Worm (Caenorhabditis elegans) whole organism, mixed stage, embryonic: ENCODE measurements around the gene yars-2.

Source experiments
- M03D4.4 ChIP-seq: sonication (generic microtip); optimal IDR thresholded peaks from 2 replicates; lab custom pipeline; 2017; ENCODE audit warnings: mild to moderate bottlenecking, missing genetic modification characterization, missing compliant biosample characterization
- bed-3 ChIP-seq: fragments of 200-800 bp; sonication (Bioruptor generic); optimal IDR thresholded peaks from 3 replicates; lab custom pipeline; 2018; ENCODE audit warnings: mild to moderate bottlenecking, missing genetic modification characterization, moderate library complexity, missing compliant biosample characterization
- blmp-1 ChIP-seq: fragments of 150-350 bp; optimal IDR thresholded peaks from 2 replicates; lab custom pipeline; 2014; ENCODE audit warnings: missing biosample characterization, missing genetic modification characterization
- ceh-39 ChIP-seq: fragments of 150-350 bp; optimal IDR thresholded peaks from 2 replicates; lab custom pipeline; 2014; ENCODE audit warnings: missing biosample characterization, missing genetic modification characterization
- ceh-83 ChIP-seq: fragments of 200-800 bp; sonication (Bioruptor generic); optimal IDR thresholded peaks from 2 replicates; lab custom pipeline; 2018; ENCODE audit warnings: mild to moderate bottlenecking, missing genetic modification characterization, missing compliant biosample characterization
- ces-1 ChIP-seq: fragments of 150-350 bp; optimal IDR thresholded peaks from 2 replicates; lab custom pipeline; 2014; ENCODE audit warnings: missing biosample characterization, missing genetic modification reagents, missing genetic modification characterization
- cnd-1 ChIP-seq: fragments of 200-800 bp; sonication (Bioruptor generic); optimal IDR thresholded peaks from 2 replicates; lab custom pipeline; 2018; ENCODE audit warnings: mild to moderate bottlenecking, missing genetic modification characterization, missing compliant biosample characterization
- drap-1 ChIP-seq: fragments of 200-800 bp; sonication (Bioruptor generic); optimal IDR thresholded peaks from 3 replicates; lab custom pipeline; 2018; ENCODE audit warnings: mild to moderate bottlenecking, missing genetic modification characterization, missing compliant biosample characterization
- flh-1 ChIP-seq: fragments of 200-800 bp; sonication (Bioruptor generic); optimal IDR thresholded peaks from 2 replicates; lab custom pipeline; 2018; ENCODE audit warnings: mild to moderate bottlenecking, missing genetic modification characterization, moderate library complexity, missing compliant biosample characterization
- ham-2 ChIP-seq: fragments of 200-800 bp; sonication (Bioruptor generic); optimal IDR thresholded peaks from 2 replicates; lab custom pipeline; 2018; ENCODE audit warnings: mild to moderate bottlenecking, missing genetic modification characterization, missing compliant biosample characterization
- hlh-1 ChIP-seq: fragments of 150-350 bp; optimal IDR thresholded peaks from 2 replicates; lab custom pipeline; 2014; ENCODE audit warnings: missing biosample characterization, missing genetic modification reagents, missing genetic modification characterization
- lin-13 ChIP-seq: fragments of 150-350 bp; optimal IDR thresholded peaks from 2 replicates; lab custom pipeline; 2014; ENCODE audit warnings: missing biosample characterization, missing genetic modification characterization
- lin-32 ChIP-seq: fragments of 200-800 bp; sonication (Bioruptor generic); optimal IDR thresholded peaks from 2 replicates; lab custom pipeline; 2018; ENCODE audit warnings: mild to moderate bottlenecking, missing genetic modification characterization, missing compliant biosample characterization
- lsy-2 ChIP-seq: fragments of 150-350 bp; optimal IDR thresholded peaks from 2 replicates; lab custom pipeline; 2014; ENCODE audit warnings: missing biosample characterization, missing genetic modification characterization
- mab-5 ChIP-seq: fragments of 150-350 bp; optimal IDR thresholded peaks from 2 replicates; lab custom pipeline; 2014; ENCODE audit warnings: missing biosample characterization, missing genetic modification characterization
- mep-1 ChIP-seq: fragments of 150-350 bp; optimal IDR thresholded peaks from 2 replicates; lab custom pipeline; 2017; ENCODE audit warnings: missing biosample characterization, missing genetic modification reagents, missing genetic modification characterization, inconsistent platforms
- mls-2 ChIP-seq: sonication (generic microtip); optimal IDR thresholded peaks from 2 replicates; lab custom pipeline; 2016; ENCODE audit warnings: mild to moderate bottlenecking, missing genetic modification characterization, moderate library complexity, missing compliant biosample characterization
- nhr-12 ChIP-seq: fragments of 150-350 bp; optimal IDR thresholded peaks from 2 replicates; lab custom pipeline; 2014; ENCODE audit warnings: missing biosample characterization, missing genetic modification characterization
- nhr-2 ChIP-seq: fragments of 150-350 bp; optimal IDR thresholded peaks from 2 replicates; lab custom pipeline; 2014; ENCODE audit warnings: missing biosample characterization, missing genetic modification characterization
- nhr-237 ChIP-seq: fragments of 150-350 bp; optimal IDR thresholded peaks from 2 replicates; lab custom pipeline; 2014; ENCODE audit warnings: missing biosample characterization, missing genetic modification characterization
- nhr-28 ChIP-seq: fragments of 150-350 bp; optimal IDR thresholded peaks from 2 replicates; lab custom pipeline; 2014; ENCODE audit warnings: missing biosample characterization, missing genetic modification characterization
- nhr-76 ChIP-seq: sonication (generic microtip); optimal IDR thresholded peaks from 2 replicates; lab custom pipeline; 2017; ENCODE audit warnings: missing biosample characterization, missing genetic modification characterization
- pha-4 ChIP-seq: fragments of 150-350 bp; optimal IDR thresholded peaks from 2 replicates; lab custom pipeline; 2018; ENCODE audit warnings: missing biosample characterization, missing genetic modification reagents, missing genetic modification characterization
- snpc-4 ChIP-seq: fragments of 150-350 bp; optimal IDR thresholded peaks from 2 replicates; lab custom pipeline; 2014; ENCODE audit warnings: missing biosample characterization, missing genetic modification characterization
- sptf-1 ChIP-seq: sonication (generic microtip); optimal IDR thresholded peaks from 2 replicates; lab custom pipeline; 2017; ENCODE audit warnings: mild to moderate bottlenecking, missing genetic modification characterization, moderate library complexity, missing compliant biosample characterization
- tbx-8 ChIP-seq: fragments of 200-800 bp; sonication (Bioruptor generic); optimal IDR thresholded peaks from 2 replicates; lab custom pipeline; 2018; ENCODE audit warnings: mild to moderate bottlenecking, missing genetic modification characterization, moderate library complexity, missing compliant biosample characterization
- unc-120 ChIP-seq: sonication (generic microtip); optimal IDR thresholded peaks from 2 replicates; lab custom pipeline; 2017; ENCODE audit warnings: missing genetic modification characterization, missing compliant biosample characterization; ENCODE audit not compliant: poor library complexity, severe bottlenecking
- unc-39 ChIP-seq: fragments of 150-350 bp; optimal IDR thresholded peaks from 2 replicates; lab custom pipeline; 2014; ENCODE audit warnings: missing biosample characterization, missing genetic modification characterization
- zip-8 ChIP-seq: fragments of 150-350 bp; optimal IDR thresholded peaks from 2 replicates; lab custom pipeline; 2014; ENCODE audit warnings: missing biosample characterization, missing genetic modification characterization
- ztf-11 ChIP-seq: fragments of 150-350 bp; optimal IDR thresholded peaks from 2 replicates; lab custom pipeline; 2014; ENCODE audit warnings: missing biosample characterization, missing genetic modification characterization

Gene yars-2

DNA sequence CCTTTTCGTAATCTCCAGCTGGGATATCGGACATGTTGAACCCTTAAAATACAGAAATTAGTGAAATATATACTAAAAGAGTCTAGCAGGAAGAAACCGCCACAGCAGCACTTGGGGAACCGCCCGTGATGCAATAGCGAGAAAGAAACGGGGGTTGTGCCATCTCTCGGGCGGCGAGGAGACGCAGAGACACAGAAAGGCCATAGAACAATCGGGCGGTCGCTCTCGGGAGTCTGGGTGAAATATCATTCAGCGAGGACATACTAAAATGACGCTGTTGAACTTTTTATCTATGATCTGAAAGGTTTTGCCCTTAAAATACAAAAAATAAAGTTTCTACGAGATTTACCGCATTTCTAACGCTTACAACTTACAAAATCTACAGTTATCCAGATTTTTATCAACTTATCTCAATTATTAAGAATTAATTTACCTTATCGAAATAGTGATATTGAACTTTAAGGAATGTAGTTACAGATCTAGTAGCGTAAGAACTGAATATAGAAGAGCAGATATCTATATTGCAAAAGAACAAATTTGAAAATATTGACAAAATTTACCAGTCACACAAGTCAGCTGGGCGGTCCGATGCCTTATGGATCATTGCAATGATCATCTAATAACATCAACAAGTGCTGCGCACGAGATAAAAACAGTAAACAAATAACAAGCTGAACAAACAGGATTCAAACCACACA is 36.1 kb upstream of the yars-2 start, which contains the start of gene cyc-2.1:
Gene cyc-2.1 (minus strand): TSS at position 605 of the 698 bp plus-strand sequence.
- no peak for TF ChIP-seq unc-120 (tag; lab: Kevin White, UChicago)
- TF ChIP-seq ces-1 (GFP tag; lab: Kevin White, UChicago) = peak; percentile 22
- TF ChIP-seq lin-32 (GFP tag; lab: Kevin White, UChicago) = no peak
- no peak for TF ChIP-seq mls-2 (tag; lab: Kevin White, UChicago)
- peak; percentile 58 for TF ChIP-seq sptf-1 (tag; lab: Kevin White, UChicago)
- peak; percentile 76 for TF ChIP-seq lsy-2
- TF ChIP-seq nhr-237 = peak; percentile 6
- no peak for TF ChIP-seq mab-5 (tag; lab: Kevin White, UChicago)
- peak; percentile 4 for TF ChIP-seq flh-1 (GFP tag; lab: Kevin White, UChicago)
- peak; percentile 22 for TF ChIP-seq pha-4
- no peak for TF ChIP-seq nhr-28 (tag; lab: Kevin White, UChicago)
- peak; percentile 55 for TF ChIP-seq mep-1 (tag; lab: Kevin White, UChicago)
- TF ChIP-seq drap-1 (GFP tag; lab: Kevin White, UChicago) = peak; percentile 33
- no peak for TF ChIP-seq snpc-4 (tag; lab: Kevin White, UChicago)
- peak; percentile 31 for TF ChIP-seq M03D4.4
- peak; percentile 30 for TF ChIP-seq zip-8 (tag; lab: Kevin White, UChicago)
- TF ChIP-seq, all 35 proteins: peak for 10

DNA sequence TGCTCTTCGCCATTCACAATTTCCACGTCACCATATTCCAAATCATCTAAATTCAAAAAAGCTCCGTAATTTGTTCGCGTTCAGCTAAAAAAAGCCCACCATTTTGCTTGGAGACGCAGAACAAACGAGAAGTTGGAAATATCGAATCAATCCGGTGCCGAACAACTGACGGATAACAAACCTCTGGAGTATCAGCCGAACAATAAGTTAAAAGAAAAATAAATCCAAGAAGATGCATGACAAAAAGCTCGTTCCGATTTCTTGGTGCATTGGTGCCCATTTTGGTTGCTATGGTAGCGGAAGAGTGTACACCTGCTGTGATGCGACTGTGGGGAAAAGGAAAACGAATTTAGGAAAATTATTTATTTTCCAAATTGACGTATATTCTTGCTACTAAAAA is 35.1 kb upstream of the yars-2 start, which contains the start of gene tctn-1:
Gene tctn-1 (minus strand): TSS at position 280 of the 400 bp plus-strand sequence.
- TF ChIP-seq hlh-1 (tag; lab: Kevin White, UChicago) (peak; percentile 30), lsy-2 (no peak)

DNA sequence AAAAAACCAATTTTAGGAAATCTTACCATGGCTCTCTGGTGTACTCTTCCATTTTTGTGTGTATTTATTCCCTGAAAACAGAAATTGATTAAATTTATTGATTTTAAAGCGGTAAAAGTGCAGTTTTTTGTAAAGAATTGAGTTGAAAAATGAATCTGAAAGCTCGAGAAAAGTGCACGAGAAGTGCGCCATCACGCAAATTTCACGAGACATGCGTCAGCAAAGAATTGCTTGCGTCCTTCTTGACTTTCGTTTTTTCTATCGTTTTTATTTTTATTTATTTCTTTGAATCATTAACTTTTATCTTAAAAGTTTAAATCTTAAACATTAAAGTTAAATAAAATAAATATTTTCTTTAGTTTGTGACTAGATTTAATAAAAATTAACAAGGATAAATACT is 33.0 kb upstream of the yars-2 start, which contains the start of gene timm-17B.1:
Gene timm-17B.1 (minus strand): TSS at position 71 of the 400 bp plus-strand sequence.
- TF ChIP-seq lin-13 (peak; percentile 68), mep-1 (tag; lab: Kevin White, UChicago) (peak; percentile 68), nhr-237 (peak; percentile 33), ces-1 (GFP tag; lab: Kevin White, UChicago) (peak; percentile 49), unc-39 (tag; lab: Kevin White, UChicago) (no peak), pha-4 (peak; percentile 1), lsy-2 (peak; percentile 83), mab-5 (tag; lab: Kevin White, UChicago) (no peak)
- TF ChIP-seq, all 35 proteins: peak for 6

DNA sequence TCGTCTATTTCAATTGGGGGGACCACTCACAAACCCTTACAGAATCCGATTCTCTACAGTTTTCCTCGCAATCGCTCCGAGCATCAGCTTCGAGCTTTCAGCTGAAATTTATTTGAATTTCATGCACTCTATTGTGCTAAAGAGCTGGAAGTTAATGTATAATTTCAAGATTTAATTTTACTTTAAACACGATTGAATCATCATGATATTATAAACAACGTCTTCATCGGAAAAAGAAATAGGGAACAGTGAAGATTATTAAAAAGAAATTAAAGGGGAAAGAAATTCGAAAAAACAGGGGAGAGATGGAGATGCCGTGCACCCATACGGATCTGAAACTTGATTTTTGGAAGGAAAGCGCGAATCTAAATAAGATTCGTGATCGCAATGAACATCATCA is 31.7 kb upstream of the yars-2 start, which contains the start of gene hoe-1:
Gene hoe-1 (minus strand): TSS at position 101 of the 400 bp plus-strand sequence.
- no peak for TF ChIP-seq drap-1 (GFP tag; lab: Kevin White, UChicago)
- no peak for TF ChIP-seq nhr-237

DNA sequence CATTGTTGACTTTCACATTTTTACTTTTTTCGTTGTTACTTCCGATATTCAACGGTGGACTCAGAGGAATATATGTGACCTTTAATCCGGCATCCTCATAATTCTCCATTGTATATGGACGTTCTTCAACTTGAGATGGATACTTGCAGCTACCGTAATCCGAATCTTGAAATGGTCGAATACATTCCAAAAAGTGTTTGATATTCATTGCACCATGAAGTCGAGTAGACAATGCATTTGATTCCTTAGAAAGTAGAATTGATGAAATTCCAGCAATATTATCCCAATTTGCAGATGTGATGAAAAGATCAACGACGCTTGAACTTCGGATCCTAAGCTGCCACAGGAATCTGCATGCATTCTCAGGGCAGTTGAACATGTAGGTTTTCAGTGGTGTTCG is 30.1 kb upstream of the yars-2 start:
- TF ChIP-seq ceh-39 (no peak), zip-8 (tag; lab: Kevin White, UChicago) (no peak), nhr-76 (tag; lab: Kevin White, UChicago) (no peak)

DNA sequence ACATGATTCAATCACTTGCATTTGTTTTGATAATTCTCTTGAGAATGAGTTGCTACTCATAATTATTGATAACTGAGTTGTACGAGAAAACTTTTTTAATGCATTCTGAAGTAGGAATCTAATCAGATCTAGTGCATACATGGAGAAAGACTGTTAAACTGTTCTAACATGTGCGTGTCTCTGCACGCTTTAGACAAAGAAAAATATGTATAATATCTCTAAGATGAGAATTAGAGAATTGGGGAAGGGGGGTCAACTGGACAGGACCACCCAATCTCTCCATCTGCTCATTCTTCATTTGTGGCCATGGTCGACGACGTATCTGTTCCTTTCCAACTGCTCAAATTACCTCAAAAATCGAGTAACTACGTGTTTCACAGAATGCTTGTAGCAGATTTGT is 24.8 kb upstream of the yars-2 start, which contains the start of gene fbxb-78:
Gene fbxb-78 (plus strand): TSS at position 301 of the 400 bp plus-strand sequence.
- TF ChIP-seq sptf-1 (tag; lab: Kevin White, UChicago) (no peak), snpc-4 (tag; lab: Kevin White, UChicago) (no peak), tbx-8 (GFP tag; lab: Kevin White, UChicago) (no peak), unc-39 (tag; lab: Kevin White, UChicago) (no peak), blmp-1 (no peak), bed-3 (GFP tag; lab: Kevin White, UChicago) (no peak), nhr-2 (no peak), nhr-12 (tag; lab: Kevin White, UChicago) (no peak), mls-2 (tag; lab: Kevin White, UChicago) (no peak), ztf-11 (tag; lab: Kevin White, UChicago) (no peak), mab-5 (tag; lab: Kevin White, UChicago) (no peak), ceh-83 (no peak), flh-1 (GFP tag; lab: Kevin White, UChicago) (no peak), cnd-1 (tag; lab: Kevin White, UChicago) (no peak), ham-2 (GFP tag; lab: Kevin White, UChicago) (no peak)
